Fruit fly (Drosophila melanogaster) whole organism, embryonic: ENCODE results near the gene Cep97.

ENCODE experiments used
- Abd-B ChIP-seq: fragments of 200-800 bp; sonication (Bioruptor generic); optimal IDR thresholded peaks from 2 replicates; lab custom pipeline; 2018; ENCODE audit warnings: missing biosample characterization, mild to moderate bottlenecking, missing genetic modification characterization, moderate library complexity
- Atf-2 ChIP-seq: fragments of 200-800 bp; sonication (Bioruptor generic); optimal IDR thresholded peaks from 2 replicates; lab custom pipeline; 2016; ENCODE audit warnings: missing biosample characterization, missing genetic modification characterization
- CG10209 ChIP-seq: fragments of 200-800 bp; sonication (Bioruptor generic); optimal IDR thresholded peaks from 3 replicates; lab custom pipeline; 2017; ENCODE audit warnings: missing biosample characterization, mild to moderate bottlenecking, missing genetic modification characterization, missing genetic modification reagents
- CG10462 ChIP-seq: fragments of 200-800 bp; sonication (Bioruptor generic); optimal IDR thresholded peaks from 2 replicates; lab custom pipeline; 2016; ENCODE audit warnings: missing biosample characterization, missing genetic modification characterization
- CG13287 ChIP-seq: fragments of 200-800 bp; sonication (Bioruptor generic); IDR thresholded peaks from 2 replicates; pipeline ENCODE4 v1.3.6; 2022; ENCODE audit warnings: missing biosample characterization, missing genetic modification characterization; ENCODE audit not compliant: partially characterized antibody
- CG14014 ChIP-seq: fragments of 200-800 bp; sonication (Bioruptor generic); IDR thresholded peaks from 2 replicates; pipeline ENCODE4 v1.3.6; 2022; ENCODE audit warnings: missing biosample characterization, missing genetic modification characterization
- CG16815 ChIP-seq: fragments of 200-800 bp; sonication (Bioruptor generic); optimal IDR thresholded peaks from 3 replicates; lab custom pipeline; 2017; ENCODE audit warnings: missing biosample characterization, mild to moderate bottlenecking, missing genetic modification characterization
- CG2116 ChIP-seq: fragments of 200-800 bp; sonication (Bioruptor generic); optimal IDR thresholded peaks from 3 replicates; lab custom pipeline; 2018; ENCODE audit warnings: missing biosample characterization, mild to moderate bottlenecking, missing genetic modification characterization
- CG3281 ChIP-seq: fragments of 200-800 bp; sonication (Bioruptor generic); optimal IDR thresholded peaks from 3 replicates; lab custom pipeline; 2017; ENCODE audit warnings: missing biosample characterization, mild to moderate bottlenecking, missing genetic modification characterization
- CG42726 ChIP-seq: fragments of 200-800 bp; sonication (Bioruptor generic); IDR thresholded peaks from 2 replicates; pipeline ENCODE4 v1.3.6; 2022; ENCODE audit warnings: missing biosample characterization, missing genetic modification characterization; ENCODE audit not compliant: partially characterized antibody
- CG6854 ChIP-seq: fragments of 200-800 bp; sonication (Bioruptor generic); optimal IDR thresholded peaks from 3 replicates; lab custom pipeline; 2017; ENCODE audit warnings: missing biosample characterization, mild to moderate bottlenecking, missing genetic modification characterization
- CG7987 ChIP-seq: fragments of 200-800 bp; sonication (Bioruptor generic); optimal IDR thresholded peaks from 2 replicates; lab custom pipeline; 2018; ENCODE audit warnings: missing biosample characterization, mild to moderate bottlenecking, missing genetic modification characterization, moderate library complexity
- CG8290 ChIP-seq, 3 experiments: fragments of 200-800 bp; sonication (Bioruptor generic); optimal IDR thresholded peaks; 2 replicates each; lab custom pipeline; 2016 to 2019; ENCODE audit warnings: missing biosample characterization in 3 of 3, missing genetic modification characterization in 3 of 3, mild to moderate bottlenecking in 2 of 3, moderate library complexity in 1 of 3
- CG8388 ChIP-seq: fragments of 200-800 bp; sonication (Bioruptor generic); optimal IDR thresholded peaks from 2 replicates; lab custom pipeline; 2019; ENCODE audit warnings: missing biosample characterization, mild to moderate bottlenecking, missing genetic modification characterization, moderate library complexity
- CkIIα-i1 ChIP-seq: fragments of 200-800 bp; sonication (Bioruptor generic); IDR thresholded peaks from 2 replicates; pipeline ENCODE4 v1.3.6; 2022; ENCODE audit warnings: missing biosample characterization, missing genetic modification characterization
- Dbx ChIP-seq: fragments of 200-800 bp; sonication (Bioruptor generic); IDR thresholded peaks from 3 replicates; pipeline ENCODE4 v1.3.6; 2022; ENCODE audit warnings: missing biosample characterization, missing genetic modification characterization
- E2f2 ChIP-seq: fragments of 200-800 bp; sonication (Bioruptor generic); IDR thresholded peaks from 2 replicates; pipeline ENCODE4 v1.3.6; 2022; ENCODE audit warnings: missing biosample characterization, missing genetic modification characterization
- HLH54F ChIP-seq: fragments of 200-800 bp; sonication (Bioruptor generic); optimal IDR thresholded peaks from 3 replicates; lab custom pipeline; 2016; ENCODE audit warnings: missing biosample characterization, missing genetic modification characterization
- Meics ChIP-seq: fragments of 200-800 bp; sonication (Bioruptor generic); optimal IDR thresholded peaks from 2 replicates; lab custom pipeline; 2017; ENCODE audit warnings: missing biosample characterization, mild to moderate bottlenecking, missing genetic modification characterization
- Nf-YC ChIP-seq: fragments of 200-800 bp; optimal IDR thresholded peaks from 3 replicates; lab custom pipeline; 2019; ENCODE audit warnings: missing biosample characterization, mild to moderate bottlenecking, missing genetic modification characterization, moderate library complexity
- Ravus ChIP-seq: fragments of 200-800 bp; sonication (Bioruptor generic); IDR thresholded peaks from 2 replicates; pipeline ENCODE4 v1.3.6; 2022; ENCODE audit warnings: missing biosample characterization, missing genetic modification characterization
- Rfx ChIP-seq: fragments of 200-800 bp; sonication (Bioruptor generic); IDR thresholded peaks from 2 replicates; pipeline ENCODE4 v1.3.6; 2022; ENCODE audit warnings: missing biosample characterization, missing genetic modification characterization
- Sin3A ChIP-seq: fragments of >200 bp; optimal IDR thresholded peaks from 2 replicates; lab custom pipeline; 2018
- Vsx1 ChIP-seq: fragments of 200-800 bp; sonication (Bioruptor generic); optimal IDR thresholded peaks from 2 replicates; lab custom pipeline; 2017; ENCODE audit warnings: missing biosample characterization, mild to moderate bottlenecking, missing genetic modification characterization, missing genetic modification reagents
- Xrp1 ChIP-seq: fragments of 200-800 bp; sonication (Bioruptor generic); IDR thresholded peaks from 2 replicates; pipeline ENCODE4 v1.3.6; 2022; ENCODE audit warnings: missing biosample characterization, missing genetic modification characterization
- ac ChIP-seq: fragments of 200-800 bp; sonication (Bioruptor generic); optimal IDR thresholded peaks from 3 replicates; lab custom pipeline; 2017; ENCODE audit warnings: missing biosample characterization, mild to moderate bottlenecking, missing genetic modification characterization
- aop ChIP-seq: fragments of 200-800 bp; sonication (Bioruptor generic); IDR thresholded peaks from 2 replicates; pipeline ENCODE4 v1.3.6; 2022; ENCODE audit warnings: missing biosample characterization, missing genetic modification characterization
- ase ChIP-seq: fragments of 200-800 bp; sonication (Bioruptor generic); IDR thresholded peaks from 3 replicates; pipeline ENCODE4 v1.3.6; 2022; ENCODE audit warnings: missing biosample characterization, missing genetic modification characterization
- ato ChIP-seq: fragments of 200-800 bp; sonication (Bioruptor generic); IDR thresholded peaks from 2 replicates; pipeline ENCODE4 v1.3.6; 2022; ENCODE audit warnings: missing biosample characterization, missing genetic modification characterization; ENCODE audit not compliant: partially characterized antibody
- bsh ChIP-seq, 2 experiments: fragments of 200-800 bp; sonication (Bioruptor generic); optimal IDR thresholded peaks; 2 replicates each; lab custom pipeline; 2017 to 2018; ENCODE audit warnings: mild to moderate bottlenecking in 2 of 2, missing biosample characterization in 2 of 2, missing genetic modification characterization in 2 of 2, moderate library complexity in 1 of 2
- cato ChIP-seq: fragments of 200-800 bp; sonication (Bioruptor generic); optimal IDR thresholded peaks from 2 replicates; lab custom pipeline; 2016; ENCODE audit warnings: missing biosample characterization, missing genetic modification characterization, borderline replicate concordance
- chif ChIP-seq, 2 experiments: fragments of 200-800 bp; sonication (Bioruptor generic); optimal IDR thresholded peaks; 3 replicates each; lab custom pipeline; 2016; ENCODE audit warnings: missing biosample characterization in 2 of 2, missing genetic modification characterization in 2 of 2
- crp ChIP-seq, 2 experiments: fragments of 200-800 bp; sonication (Bioruptor generic); optimal IDR thresholded peaks; 2 replicates in 1 of 2; 3 replicates in 1 of 2; lab custom pipeline; 2017; ENCODE audit warnings: missing biosample characterization in 2 of 2, missing genetic modification characterization in 2 of 2, mild to moderate bottlenecking in 1 of 2, moderate library complexity in 1 of 2
- da ChIP-seq: fragments of 200-800 bp; sonication (Bioruptor generic); optimal IDR thresholded peaks from 2 replicates; lab custom pipeline; 2016; ENCODE audit warnings: missing biosample characterization, missing genetic modification characterization
- exex ChIP-seq: fragments of 200-800 bp; sonication (Bioruptor generic); optimal IDR thresholded peaks from 4 replicates; lab custom pipeline; 2018; ENCODE audit warnings: missing biosample characterization, mild to moderate bottlenecking, missing genetic modification characterization, moderate library complexity
- fd3F ChIP-seq: fragments of 200-800 bp; sonication (Bioruptor generic); optimal IDR thresholded peaks from 2 replicates; lab custom pipeline; 2018; ENCODE audit warnings: missing biosample characterization, mild to moderate bottlenecking, missing genetic modification characterization, moderate library complexity
- gem ChIP-seq: fragments of 200-800 bp; sonication (Bioruptor generic); optimal IDR thresholded peaks from 2 replicates; lab custom pipeline; 2019; ENCODE audit warnings: missing biosample characterization, mild to moderate bottlenecking, missing genetic modification characterization, moderate library complexity
- gt ChIP-seq: fragments of 200-800 bp; sonication (Bioruptor generic); IDR thresholded peaks from 2 replicates; pipeline ENCODE4 v1.3.6; 2022; ENCODE audit warnings: missing biosample characterization, missing genetic modification characterization
- hkb ChIP-seq, 2 experiments: fragments of 200-800 bp in 1 of 2; fragments of >200 bp in 1 of 2; sonication (Bioruptor generic) in 1 of 2; IDR thresholded peaks in 1 of 2; optimal IDR thresholded peaks in 1 of 2; 2 replicates each; pipeline versions ENCODE4 v1.3.6 to Lab custom; 2017 to 2022; ENCODE audit warnings: missing biosample characterization in 1 of 2, missing genetic modification characterization in 1 of 2
- knrl ChIP-seq: fragments of 200-800 bp; sonication (Bioruptor generic); IDR thresholded peaks from 3 replicates; pipeline ENCODE4 v1.3.6; 2022; ENCODE audit warnings: missing biosample characterization, missing genetic modification characterization; ENCODE audit not compliant: partially characterized antibody
- nerfin-1 ChIP-seq: fragments of 200-800 bp; sonication (Bioruptor generic); optimal IDR thresholded peaks from 3 replicates; lab custom pipeline; 2019; ENCODE audit warnings: missing biosample characterization, mild to moderate bottlenecking, missing genetic modification characterization, moderate library complexity
- onecut ChIP-seq: fragments of 200-800 bp; sonication (Bioruptor generic); IDR thresholded peaks from 2 replicates; pipeline ENCODE4 v1.3.6; 2022; ENCODE audit warnings: missing biosample characterization, missing genetic modification characterization
- p53 ChIP-seq: fragments of 200-800 bp; sonication (Bioruptor generic); optimal IDR thresholded peaks from 2 replicates; lab custom pipeline; 2016; ENCODE audit warnings: missing biosample characterization, missing genetic modification characterization
- pho ChIP-seq: fragments of 200-800 bp; sonication (Bioruptor generic); optimal IDR thresholded peaks from 2 replicates; lab custom pipeline; 2016; ENCODE audit warnings: missing biosample characterization, missing genetic modification characterization
- sima ChIP-seq: fragments of 200-800 bp; sonication (Bioruptor generic); optimal IDR thresholded peaks from 2 replicates; lab custom pipeline; 2016; ENCODE audit warnings: missing biosample characterization, missing genetic modification characterization
- sqz ChIP-seq: fragments of 200-800 bp; sonication (Bioruptor generic); optimal IDR thresholded peaks from 3 replicates; lab custom pipeline; 2018; ENCODE audit warnings: missing biosample characterization, mild to moderate bottlenecking, missing genetic modification characterization
- stc ChIP-seq: fragments of 200-800 bp; sonication (Bioruptor generic); IDR thresholded peaks from 2 replicates; pipeline ENCODE4 v1.3.6; 2022; ENCODE audit warnings: missing biosample characterization, missing genetic modification characterization
- tap ChIP-seq: fragments of 200-800 bp; optimal IDR thresholded peaks from 3 replicates; lab custom pipeline; 2019; ENCODE audit warnings: missing biosample characterization, mild to moderate bottlenecking, missing genetic modification characterization, moderate library complexity
- wor ChIP-seq: fragments of 200-800 bp; sonication (Bioruptor generic); IDR thresholded peaks from 2 replicates; pipeline ENCODE4 v1.3.6; 2022; ENCODE audit warnings: missing biosample characterization, missing genetic modification characterization

Cep97 gene

DNA sequence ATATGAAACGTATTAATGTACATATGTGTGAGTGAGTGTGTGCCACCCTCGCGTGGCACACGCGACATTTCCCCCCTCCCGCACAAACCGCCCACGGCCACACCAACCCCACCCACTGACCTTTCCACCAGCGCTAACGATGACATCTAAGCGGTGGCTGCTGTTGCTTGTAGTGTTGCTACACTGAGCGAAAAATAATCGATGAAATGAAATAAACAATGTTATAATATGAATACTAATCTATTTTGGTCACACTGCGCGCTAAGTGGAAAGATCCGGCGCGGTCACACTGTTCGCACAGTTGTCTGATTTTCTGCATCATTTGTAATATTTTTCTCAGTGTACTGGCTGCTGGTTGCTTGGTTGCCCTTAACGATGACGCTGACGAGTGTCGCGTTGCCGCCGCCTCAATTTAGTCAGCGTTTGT, 35.2 kb upstream of the Cep97 start (continued):
- TF ChIP-seq cato (GFP tag; lab: Kevin White, UChicago) (peak; percentile 93), onecut (GFP tag; lab: Robert Waterston, UW) (peak; percentile 95), CG16815 (peak; percentile 97), p53 (peak; percentile 91), CG14014 (peak; percentile 91), ac (peak; percentile 98), CG8388 (GFP tag; lab: Kevin White, UChicago) (peak; percentile 97), CG6854 (GFP tag; lab: Kevin White, UChicago) (peak; percentile 75), knrl (GFP tag; lab: Robert Waterston, UW) (no peak), bsh (GFP tag; optimal IDR thresholded peaks at IDR 0.05; lab: Kevin White, UChicago) (peak in 1 of 2 experiments; percentile 99), CG7987 (GFP tag; lab: Kevin White, UChicago) (peak; percentile 90), aop (GFP tag; lab: Robert Waterston, UW) (peak; percentile 83), CG10209 (peak; percentile 96), fd3F (GFP tag; lab: Kevin White, UChicago) (peak; percentile 69), CG10462 (peak; percentile 96), crp (GFP tag; optimal IDR thresholded peaks at IDR 0.05; lab: Kevin White, UChicago) (peak; percentile 15 to 64), chif (GFP tag; optimal IDR thresholded peaks at IDR 0.05; lab: Kevin White, UChicago) (peak; percentile 98 to 99), CG8290 (GFP tag; optimal IDR thresholded peaks at IDR 0.05; lab: Kevin White, UChicago) (peak; percentile 97), CG8290 (tag; optimal IDR thresholded peaks at IDR 0.05; lab: Kevin White, UChicago) (peak; percentile 84 to 97), tap (tag; lab: Kevin White, UChicago) (peak; percentile 96), Rfx (GFP tag; lab: Robert Waterston, UW) (peak; percentile 93), CG2116 (GFP tag; lab: Kevin White, UChicago) (peak; percentile 74), CG13287 (GFP tag; lab: Robert Waterston, UW) (no peak), Meics (peak; percentile 85), CkIIα-i1 (GFP tag; lab: Robert Waterston, UW) (0 out of 2 replicates have a peak, but pooled peaks have one; percentile 28), wor (GFP tag; lab: Robert Waterston, UW) (peak; percentile 92), exex (tag; lab: Kevin White, UChicago) (peak; percentile 51), Vsx1 (GFP tag; lab: Kevin White, UChicago) (peak; percentile 91), ato (no peak), hkb (optimal IDR thresholded peaks at IDR 0.05; lab: Kevin White, UChicago) (no peak), hkb (GFP tag; IDR thresholded peaks at IDR 0.05; lab: Robert Waterston, UW) (peak; percentile 97), ase (GFP tag; lab: Robert Waterston, UW) (peak; percentile 94), E2f2 (GFP tag; lab: Robert Waterston, UW) (peak; percentile 76), nerfin-1 (peak; percentile 95), Dbx (peak; percentile 80), Nf-YC (tag; lab: Kevin White, UChicago) (peak; percentile 77), stc (peak; percentile 94), gem (tag; lab: Kevin White, UChicago) (peak; percentile 98), sima (GFP tag; lab: Kevin White, UChicago) (peak; percentile 88), Sin3A (lab: Kevin White, UChicago) (no peak), CG42726 (GFP tag; lab: Robert Waterston, UW) (0 out of 2 replicates have a peak, but pooled peaks have one; percentile 43), Abd-B (GFP tag; lab: Kevin White, UChicago) (peak; percentile 96), CG3281 (GFP tag; lab: Kevin White, UChicago) (peak; percentile 80), Ravus (peak; percentile 87), da (peak; percentile 92), Xrp1 (GFP tag; lab: Robert Waterston, UW) (peak; percentile 99), HLH54F (GFP tag; lab: Kevin White, UChicago) (peak; percentile 87), pho (GFP tag; lab: Kevin White, UChicago) (peak; percentile 84), sqz (GFP tag; lab: Kevin White, UChicago) (peak; percentile 94), Atf-2 (peak; percentile 96), gt (GFP tag; lab: Robert Waterston, UW) (peak; percentile 93)
